Fruit fly (Drosophila melanogaster): ENCODE data around the gene CG7829.

Gene CG7829

DNA sequence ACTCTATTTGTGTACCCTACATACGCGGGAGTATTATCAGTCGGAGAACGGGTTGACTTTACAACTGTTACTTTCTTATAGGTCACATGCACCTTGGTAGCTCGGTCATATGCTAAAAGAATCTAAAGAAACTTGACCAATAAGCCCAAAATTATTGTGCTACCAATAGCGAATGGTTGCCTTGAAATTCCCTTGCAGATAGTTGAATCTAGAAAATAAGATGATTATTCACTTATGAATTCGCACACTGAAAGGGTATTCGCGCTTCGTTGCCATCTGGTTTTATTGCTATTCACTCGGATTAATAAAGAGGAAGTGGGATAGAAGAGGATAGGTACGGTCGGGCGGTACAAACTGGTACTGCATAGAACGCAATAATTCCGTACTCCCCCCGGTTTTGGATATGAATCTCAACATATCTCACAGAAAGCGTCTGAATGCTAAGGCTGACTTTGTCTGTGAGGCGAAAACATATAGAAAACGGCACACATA is 43.7 kb downstream of the CG7829 start (continued):
- TF ChIP-seq CG15601 (tag; optimal IDR thresholded peaks at IDR 0.05) = peak; percentile 18
- TF ChIP-seq amos (GFP tag; IDR thresholded peaks at IDR 0.05; ENCODE audit: partially characterized antibody) = no peak
- TF ChIP-seq CG9609 (GFP tag; optimal IDR thresholded peaks at IDR 0.05) = peak; percentile 76
- peak; percentile 61 for TF ChIP-seq Hr3 (GFP tag; optimal IDR thresholded peaks at IDR 0.05)
- peak; percentile 60 for TF ChIP-seq esg (GFP tag; conservative IDR thresholded peaks at IDR 0.05)
- TF ChIP-seq CG18619 (GFP tag; optimal IDR thresholded peaks at IDR 0.05) = peak; percentile 78
- no peak for TF ChIP-seq CG18764 (GFP tag; optimal IDR thresholded peaks at IDR 0.05)
- TF ChIP-seq kay (GFP tag; optimal IDR thresholded peaks at IDR 0.05) = peak; percentile 89
- peak; percentile 77 for TF ChIP-seq CG13424 (tag; optimal IDR thresholded peaks at IDR 0.05)
- TF ChIP-seq CG2202 (tag; optimal IDR thresholded peaks at IDR 0.05) = no peak
- TF ChIP-seq phol (tag; optimal IDR thresholded peaks at IDR 0.05) = peak; percentile 67
- TF ChIP-seq sens-2 (GFP tag; IDR thresholded peaks at IDR 0.05) = no peak
- TF ChIP-seq Oaz (GFP tag; IDR thresholded peaks at IDR 0.05) = peak; percentile 49
- TF ChIP-seq CG17186 (GFP tag; optimal IDR thresholded peaks at IDR 0.05) = no peak
- TF ChIP-seq fd102C (GFP tag; optimal IDR thresholded peaks at IDR 0.05) = no peak
- TF ChIP-seq run (tag; optimal IDR thresholded peaks at IDR 0.05) = no peak
- peak; percentile 98 for TF ChIP-seq D19A (tag; optimal IDR thresholded peaks at IDR 0.05)
- no peak for TF ChIP-seq Doc3 (GFP tag; IDR thresholded peaks at IDR 0.05; ENCODE audit: partially characterized antibody)
- TF ChIP-seq CG34224 (GFP tag; IDR thresholded peaks at IDR 0.05; ENCODE audit: partially characterized antibody) = no peak
- TF ChIP-seq Deaf1 (tag; optimal IDR thresholded peaks at IDR 0.05) = no peak
- TF ChIP-seq CG10959 (GFP tag; IDR thresholded peaks at IDR 0.05) = peak; percentile 46
- peak; percentile 57; the same call in 2 of the 3 replicates for TF ChIP-seq so (GFP tag; IDR thresholded peaks at IDR 0.05)
- TF ChIP-seq Hand (GFP tag; optimal IDR thresholded peaks at IDR 0.05) = peak; percentile 77
- no peak for TF ChIP-seq CG8359 (GFP tag; optimal IDR thresholded peaks at IDR 0.05; ENCODE audit: borderline replicate concordance)
- peak; percentile 48; the same call in 1 of the 2 replicates for TF ChIP-seq danr (GFP tag; IDR thresholded peaks at IDR 0.05)
- TF ChIP-seq wor (GFP tag; IDR thresholded peaks at IDR 0.05) = peak; percentile 68; the same call in 1 of the 2 replicates
- peak; percentile 71; the same call in 2 of the 3 replicates for TF ChIP-seq CG6175 (GFP tag; IDR thresholded peaks at IDR 0.05)
- TF ChIP-seq eve (GFP tag; optimal IDR thresholded peaks at IDR 0.05) = peak in 1 of 2 experiments; percentile 96
- peak; percentile 33 for TF ChIP-seq ewg (GFP tag; optimal IDR thresholded peaks at IDR 0.05)
- TF ChIP-seq Aef1 (GFP tag; IDR thresholded peaks at IDR 0.05) = peak; percentile 73
- peak; percentile 27 for TF ChIP-seq CG13296 (GFP tag; optimal IDR thresholded peaks at IDR 0.05)
- TF ChIP-seq jumu (GFP tag; optimal IDR thresholded peaks at IDR 0.05) = peak; percentile 53
- peak; percentile 70 for TF ChIP-seq CG12071 (GFP tag; optimal IDR thresholded peaks at IDR 0.05)
- TF ChIP-seq YL-1 (GFP tag; optimal IDR thresholded peaks at IDR 0.05) = no peak
- TF ChIP-seq Rfx (GFP tag; IDR thresholded peaks at IDR 0.05) = peak; percentile 89
- 0 out of 3 replicates have a peak, but pooled peaks have one; percentile 38 for TF ChIP-seq jigr1 (GFP tag; IDR thresholded peaks at IDR 0.05)
- peak; percentile 32 for TF ChIP-seq CG3995 (GFP tag; optimal IDR thresholded peaks at IDR 0.05)
- peak; percentile 64; the same call in 1 of the 2 replicates for TF ChIP-seq CG4730 (GFP tag; IDR thresholded peaks at IDR 0.05)
- TF ChIP-seq CkIIα-i1 (GFP tag; IDR thresholded peaks at IDR 0.05) = no peak
- TF ChIP-seq HLH3B (GFP tag; IDR thresholded peaks at IDR 0.05) = peak; percentile 56
- no peak for TF ChIP-seq Opbp (GFP tag; IDR thresholded peaks at IDR 0.05; ENCODE audit: partially characterized antibody)
- no peak for TF ChIP-seq Scr (GFP tag; IDR thresholded peaks at IDR 0.05; ENCODE audit: partially characterized antibody)
- TF ChIP-seq Fer1 (GFP tag; optimal IDR thresholded peaks at IDR 0.05) = peak; percentile 61
- peak; percentile 51 for TF ChIP-seq twi (tag; optimal IDR thresholded peaks at IDR 0.05)
- TF ChIP-seq Abd-B (GFP tag; optimal IDR thresholded peaks at IDR 0.05) = peak; percentile 89
- TF ChIP-seq Ssrp (tag; optimal IDR thresholded peaks at IDR 0.05) = peak; percentile 73
- TF ChIP-seq Dll (GFP tag; IDR thresholded peaks at IDR 0.05; ENCODE audit: partially characterized antibody) = no peak
- TF ChIP-seq Stat92E (GFP tag; optimal IDR thresholded peaks at IDR 0.05) = no peak
- TF ChIP-seq wdn (GFP tag; IDR thresholded peaks at IDR 0.05) = peak; percentile 56
- TF ChIP-seq CG8089 (GFP tag; optimal IDR thresholded peaks at IDR 0.05) = peak; percentile 61

All from whole organism, embryonic.